Fruit fly (Drosophila melanogaster): ENCODE data around the gene smog.

smog gene

dm6 chr2L:4889451-4890045 is 36.9 kb downstream of the smog start, which contains the start of gene CG15625:
Gene CG15625, plus strand, starts transcription at chr2L:4889995.
- no peak for TF ChIP-seq CG3032 (tag; optimal IDR thresholded peaks at IDR 0.05)
- TF ChIP-seq acj6 (GFP tag; optimal IDR thresholded peaks at IDR 0.05) = no peak
- no peak for TF ChIP-seq Ets96B (tag; optimal IDR thresholded peaks at IDR 0.05)
- no peak for TF ChIP-seq eg (GFP tag; IDR thresholded peaks at IDR 0.05)
- no peak for TF ChIP-seq Gug (GFP tag; IDR thresholded peaks at IDR 0.05)
- no peak for TF ChIP-seq Hr39 (GFP tag; optimal IDR thresholded peaks at IDR 0.05)
- no peak for TF ChIP-seq CG10669 (GFP tag; optimal IDR thresholded peaks at IDR 0.05)

dm6 chr2L:4891914-4892469 is 39.3 kb downstream of the smog start, which contains the start of gene CG3036:
Gene CG3036, plus strand, starts transcription at chr2L:4892112.
- TF ChIP-seq CG10669 (GFP tag; optimal IDR thresholded peaks at IDR 0.05) = no peak
- no peak for TF ChIP-seq spab (GFP tag; optimal IDR thresholded peaks at IDR 0.05)
- no peak for TF ChIP-seq CG8319 (GFP tag; optimal IDR thresholded peaks at IDR 0.05)
- no peak for TF ChIP-seq CG32006 (GFP tag; optimal IDR thresholded peaks at IDR 0.05)
- peak; percentile 43; the same call in 1 of the 3 replicates for TF ChIP-seq CG8119 (GFP tag; IDR thresholded peaks at IDR 0.05)
- TF ChIP-seq dac (GFP tag; optimal IDR thresholded peaks at IDR 0.05) = no peak
- TF ChIP-seq CG15336 (GFP tag; IDR thresholded peaks at IDR 0.05) = peak; percentile 46; the same call in 1 of the 2 replicates
- TF ChIP-seq CG6808 (GFP tag; optimal IDR thresholded peaks at IDR 0.05) = no peak
- TF ChIP-seq lz (GFP tag; optimal IDR thresholded peaks at IDR 0.05) = no peak
- TF ChIP-seq CG11294 (GFP tag; IDR thresholded peaks at IDR 0.05) = no peak
- no peak for TF ChIP-seq fd59A (GFP tag; optimal IDR thresholded peaks at IDR 0.05)
- TF ChIP-seq CG1621 (tag; optimal IDR thresholded peaks at IDR 0.05) = peak; percentile 40
- no peak for TF ChIP-seq fd85E (GFP tag; optimal IDR thresholded peaks at IDR 0.05)
- peak; percentile 76 for TF ChIP-seq Eip78C (GFP tag)
- TF ChIP-seq Sox102F (GFP tag; optimal IDR thresholded peaks at IDR 0.05) = no peak
- no peak for TF ChIP-seq OdsH (GFP tag; optimal IDR thresholded peaks at IDR 0.05)
- TF ChIP-seq CG10631 (GFP tag; optimal IDR thresholded peaks at IDR 0.05) = no peak
- TF ChIP-seq Sox15 (GFP tag; optimal IDR thresholded peaks at IDR 0.05) = no peak
- peak; percentile 47 for TF ChIP-seq CG9139 (GFP tag; optimal IDR thresholded peaks at IDR 0.05)
- no peak for TF ChIP-seq Gug (GFP tag; IDR thresholded peaks at IDR 0.05)
- no peak for TF ChIP-seq acj6 (GFP tag; optimal IDR thresholded peaks at IDR 0.05)
- TF ChIP-seq Eip75B (GFP tag; optimal IDR thresholded peaks at IDR 0.05) = peak; percentile 46
- peak; percentile 38; the same call in 2 of the 3 replicates for TF ChIP-seq eg (GFP tag; IDR thresholded peaks at IDR 0.05)
- TF ChIP-seq fkh (GFP tag; optimal IDR thresholded peaks at IDR 0.05) = peak; percentile 25
- no peak for TF ChIP-seq CG11902 (GFP tag; optimal IDR thresholded peaks at IDR 0.05)
- no peak for TF ChIP-seq pdm3 (GFP tag; optimal IDR thresholded peaks at IDR 0.05)
- TF ChIP-seq CG4318 (GFP tag; optimal IDR thresholded peaks at IDR 0.05) = no peak
- TF ChIP-seq Met (GFP tag; optimal IDR thresholded peaks at IDR 0.05) = peak; percentile 15
- TF ChIP-seq CG6854 (GFP tag; optimal IDR thresholded peaks at IDR 0.05) = peak; percentile 51
- TF ChIP-seq Lpt (GFP tag; optimal IDR thresholded peaks at IDR 0.05) = no peak
- TF ChIP-seq CG34406 (GFP tag; optimal IDR thresholded peaks at IDR 0.05) = no peak
- TF ChIP-seq dsx (GFP tag; optimal IDR thresholded peaks at IDR 0.05; ENCODE audit: poor library complexity, severe bottlenecking) = peak; percentile 67
- TF ChIP-seq Smox (GFP tag; optimal IDR thresholded peaks at IDR 0.05) = no peak
- no peak for TF ChIP-seq CG8632 (GFP tag; optimal IDR thresholded peaks at IDR 0.05)
- TF ChIP-seq Ets96B (tag; optimal IDR thresholded peaks at IDR 0.05) = peak; percentile 11
- TF ChIP-seq cyc (GFP tag; optimal IDR thresholded peaks at IDR 0.05) = no peak
- no peak for TF ChIP-seq Hr4 (GFP tag; optimal IDR thresholded peaks at IDR 0.05)
- peak; percentile 14 to 24 for TF ChIP-seq ss (GFP tag; optimal IDR thresholded peaks at IDR 0.05)
- no peak for TF ChIP-seq CG6276 (GFP tag; optimal IDR thresholded peaks at IDR 0.05)
- no peak for TF ChIP-seq CG31627 (GFP tag; optimal IDR thresholded peaks at IDR 0.05)
- peak; percentile 68 for TF ChIP-seq CG3919 (GFP tag; optimal IDR thresholded peaks at IDR 0.05)
- no peak for TF ChIP-seq salr (GFP tag; optimal IDR thresholded peaks at IDR 0.05)
- TF ChIP-seq Hr39 (GFP tag; optimal IDR thresholded peaks at IDR 0.05) = no peak
- TF ChIP-seq CG3032 (tag; optimal IDR thresholded peaks at IDR 0.05) = no peak
- TF ChIP-seq esn (GFP tag; optimal IDR thresholded peaks at IDR 0.05) = peak; percentile 2
- TF ChIP-seq net (GFP tag; optimal IDR thresholded peaks at IDR 0.05) = peak; percentile 41
- TF ChIP-seq CG16779 (tag; optimal IDR thresholded peaks at IDR 0.05) = peak; percentile 1

Measured in whole organism, prepupa.